Fruit fly (Drosophila melanogaster) whole organism, embryonic: Measurements from ENCODE around the gene spn-F.

Source experiments
- Bdp1 ChIP-seq: fragments of 200-800 bp; sonication (Bioruptor generic); optimal IDR thresholded peaks from 3 replicates; lab custom pipeline; 2016; ENCODE audit warnings: missing biosample characterization, missing genetic modification characterization
- Bteb2 ChIP-seq: fragments of 200-800 bp; sonication (Bioruptor generic); optimal IDR thresholded peaks from 2 replicates; lab custom pipeline; 2016; ENCODE audit warnings: missing biosample characterization, missing genetic modification characterization
- CG11696 ChIP-seq: fragments of 200-800 bp; sonication (Bioruptor generic); IDR thresholded peaks from 2 replicates; pipeline ENCODE4 v1.3.6; 2022; ENCODE audit warnings: missing biosample characterization, missing genetic modification characterization
- CG11723 ChIP-seq: fragments of 200-800 bp; sonication (Bioruptor generic); optimal IDR thresholded peaks from 2 replicates; lab custom pipeline; 2017; ENCODE audit warnings: missing biosample characterization, mild to moderate bottlenecking, missing genetic modification characterization
- CG12391 ChIP-seq: fragments of 200-800 bp; sonication (Bioruptor generic); optimal IDR thresholded peaks from 3 replicates; lab custom pipeline; 2018; ENCODE audit warnings: missing biosample characterization, mild to moderate bottlenecking, missing genetic modification characterization, moderate library complexity
- CG13287 ChIP-seq: fragments of 200-800 bp; sonication (Bioruptor generic); IDR thresholded peaks from 2 replicates; pipeline ENCODE4 v1.3.6; 2022; ENCODE audit warnings: missing biosample characterization, missing genetic modification characterization; ENCODE audit not compliant: partially characterized antibody
- CG13296 ChIP-seq: fragments of 200-800 bp; sonication (Bioruptor generic); optimal IDR thresholded peaks from 3 replicates; lab custom pipeline; 2018; ENCODE audit warnings: missing biosample characterization, mild to moderate bottlenecking, missing genetic modification characterization
- CG13624 ChIP-seq: fragments of 200-800 bp; sonication (Bioruptor generic); optimal IDR thresholded peaks from 2 replicates; lab custom pipeline; 2016; ENCODE audit warnings: missing biosample characterization, missing genetic modification characterization
- CG13775 ChIP-seq: fragments of 200-800 bp; sonication (Bioruptor generic); optimal IDR thresholded peaks from 3 replicates; lab custom pipeline; 2017; ENCODE audit warnings: missing biosample characterization, mild to moderate bottlenecking, missing genetic modification characterization
- CG13894 ChIP-seq: fragments of 200-800 bp; sonication (Bioruptor generic); optimal IDR thresholded peaks from 3 replicates; lab custom pipeline; 2018; ENCODE audit warnings: missing biosample characterization, mild to moderate bottlenecking, missing genetic modification characterization, moderate library complexity
- CG14860 ChIP-seq: fragments of 200-800 bp; sonication (Bioruptor generic); IDR thresholded peaks from 3 replicates; pipeline ENCODE4 v1.3.6; 2022; ENCODE audit warnings: missing biosample characterization, missing genetic modification characterization; ENCODE audit not compliant: partially characterized antibody
- CG14965 ChIP-seq: fragments of 200-800 bp; sonication (Bioruptor generic); optimal IDR thresholded peaks from 2 replicates; lab custom pipeline; 2016; ENCODE audit warnings: missing biosample characterization, missing genetic modification characterization, borderline replicate concordance
- CG15011 ChIP-seq: fragments of 200-800 bp; sonication (Bioruptor generic); optimal IDR thresholded peaks from 3 replicates; lab custom pipeline; 2018; ENCODE audit warnings: missing biosample characterization, mild to moderate bottlenecking, missing genetic modification characterization
- CG16813 ChIP-seq: fragments of 200-800 bp; sonication (Bioruptor generic); IDR thresholded peaks from 3 replicates; pipeline ENCODE4 v1.3.6; 2022; ENCODE audit warnings: missing biosample characterization, missing genetic modification characterization; ENCODE audit not compliant: partially characterized antibody
- CG17328 ChIP-seq: fragments of 200-800 bp; sonication (Bioruptor generic); IDR thresholded peaks from 2 replicates; pipeline ENCODE4 v1.3.6; 2022; ENCODE audit warnings: missing biosample characterization, missing genetic modification characterization
- CG17612 ChIP-seq: fragments of 200-800 bp; sonication (Bioruptor generic); IDR thresholded peaks from 2 replicates; pipeline ENCODE4 v1.3.6; 2022; ENCODE audit warnings: missing biosample characterization, missing genetic modification characterization
- CG2202 ChIP-seq: fragments of 200-800 bp; sonication (Bioruptor generic); optimal IDR thresholded peaks from 2 replicates; lab custom pipeline; 2018; ENCODE audit warnings: missing biosample characterization, mild to moderate bottlenecking, missing genetic modification characterization
- CG2678 ChIP-seq: fragments of 200-800 bp; sonication (Bioruptor generic); optimal IDR thresholded peaks from 3 replicates; lab custom pipeline; 2019; ENCODE audit warnings: missing biosample characterization, mild to moderate bottlenecking, missing genetic modification characterization, moderate library complexity
- CG32532 ChIP-seq: fragments of 200-800 bp; sonication (Bioruptor generic); IDR thresholded peaks from 2 replicates; pipeline ENCODE4 v1.3.6; 2022; ENCODE audit warnings: missing biosample characterization, missing genetic modification characterization
- CG33557 ChIP-seq: fragments of 200-800 bp; sonication (Bioruptor generic); optimal IDR thresholded peaks from 2 replicates; lab custom pipeline; 2019; ENCODE audit warnings: missing biosample characterization, mild to moderate bottlenecking, missing genetic modification characterization, moderate library complexity
- CG6791 ChIP-seq: fragments of 200-800 bp; sonication (Bioruptor generic); IDR thresholded peaks from 3 replicates; pipeline ENCODE4 v1.3.6; 2022; ENCODE audit warnings: missing biosample characterization, missing genetic modification characterization; ENCODE audit not compliant: partially characterized antibody
- CG7556 ChIP-seq: fragments of 200-800 bp; sonication (Bioruptor generic); optimal IDR thresholded peaks from 2 replicates; lab custom pipeline; 2017; ENCODE audit warnings: missing biosample characterization, mild to moderate bottlenecking, missing genetic modification characterization
- CG7928 ChIP-seq: fragments of 200-800 bp; sonication (Bioruptor generic); optimal IDR thresholded peaks from 2 replicates; lab custom pipeline; 2017; ENCODE audit warnings: missing biosample characterization, mild to moderate bottlenecking, missing genetic modification characterization
- CG9932 ChIP-seq: fragments of 200-800 bp; sonication (Bioruptor generic); IDR thresholded peaks from 2 replicates; pipeline ENCODE4 v1.3.6; 2022; ENCODE audit warnings: missing biosample characterization, missing genetic modification characterization
- D19A ChIP-seq: fragments of 200-800 bp; optimal IDR thresholded peaks from 3 replicates; lab custom pipeline; 2019; ENCODE audit warnings: missing biosample characterization, mild to moderate bottlenecking, missing genetic modification characterization, moderate library complexity
- Ets65A ChIP-seq: fragments of 200-800 bp; sonication (Bioruptor generic); peaks from one replicate; lab custom pipeline; 2016; ENCODE audit warnings: missing biosample characterization, missing genetic modification characterization
- Hey ChIP-seq: fragments of 200-800 bp; sonication (Bioruptor generic); optimal IDR thresholded peaks from 3 replicates; lab custom pipeline; 2018; ENCODE audit warnings: missing biosample characterization, mild to moderate bottlenecking, missing genetic modification characterization
- HmgD ChIP-seq: fragments of 200-800 bp; sonication (Bioruptor generic); optimal IDR thresholded peaks from 3 replicates; lab custom pipeline; 2016; ENCODE audit warnings: missing biosample characterization, missing genetic modification characterization
- HmgZ ChIP-seq: fragments of 200-800 bp; sonication (Bioruptor generic); optimal IDR thresholded peaks from 2 replicates; lab custom pipeline; 2018; ENCODE audit warnings: missing biosample characterization, mild to moderate bottlenecking, missing genetic modification characterization
- Hr51 ChIP-seq, 2 experiments: fragments of 200-800 bp; sonication (Bioruptor generic); optimal IDR thresholded peaks; 2 replicates in 1 of 2; 3 replicates in 1 of 2; lab custom pipeline; 2016 to 2018; ENCODE audit warnings: missing biosample characterization in 2 of 2, missing genetic modification characterization in 2 of 2, mild to moderate bottlenecking in 1 of 2, moderate library complexity in 1 of 2
- Kr ChIP-seq: fragments of 200-800 bp; sonication (Bioruptor generic); optimal IDR thresholded peaks from 2 replicates; lab custom pipeline; 2017; ENCODE audit warnings: missing biosample characterization, mild to moderate bottlenecking, missing genetic modification characterization
- MBD-R2 ChIP-seq: fragments of 200-800 bp; sonication (Bioruptor generic); IDR thresholded peaks from 2 replicates; pipeline ENCODE4 v1.3.6; 2022; ENCODE audit warnings: missing biosample characterization, missing genetic modification characterization
- MESR4 ChIP-seq: fragments of 200-800 bp; sonication (Bioruptor generic); optimal IDR thresholded peaks from 2 replicates; lab custom pipeline; 2018; ENCODE audit warnings: missing biosample characterization, mild to moderate bottlenecking, missing genetic modification characterization, moderate library complexity
- Rfx ChIP-seq: fragments of 200-800 bp; sonication (Bioruptor generic); IDR thresholded peaks from 2 replicates; pipeline ENCODE4 v1.3.6; 2022; ENCODE audit warnings: missing biosample characterization, missing genetic modification characterization
- Sox100B ChIP-seq: fragments of 200-800 bp; sonication (Bioruptor generic); optimal IDR thresholded peaks from 3 replicates; lab custom pipeline; 2018; ENCODE audit warnings: missing biosample characterization, mild to moderate bottlenecking, missing genetic modification characterization
- Xbp1 ChIP-seq: fragments of 200-800 bp; sonication (Bioruptor generic); optimal IDR thresholded peaks from 3 replicates; lab custom pipeline; 2016; ENCODE audit warnings: missing biosample characterization, mild to moderate bottlenecking, missing genetic modification characterization
- al ChIP-seq: fragments of 200-800 bp; sonication (Bioruptor generic); IDR thresholded peaks from 2 replicates; pipeline ENCODE4 v1.3.6; 2022; ENCODE audit warnings: missing biosample characterization, missing genetic modification characterization
- dimm ChIP-seq: fragments of 200-800 bp; sonication (Bioruptor generic); IDR thresholded peaks from 2 replicates; pipeline ENCODE4 v1.3.6; 2022; ENCODE audit warnings: missing biosample characterization, missing genetic modification characterization
- dmrt99B ChIP-seq: fragments of 200-800 bp; sonication (Bioruptor generic); optimal IDR thresholded peaks from 2 replicates; lab custom pipeline; 2018; ENCODE audit warnings: missing biosample characterization, mild to moderate bottlenecking, missing genetic modification characterization, moderate library complexity
- fru ChIP-seq: fragments of >200 bp; optimal IDR thresholded peaks from 2 replicates; lab custom pipeline; 2017
- gce ChIP-seq: fragments of 200-800 bp; sonication (Bioruptor generic); IDR thresholded peaks from 3 replicates; pipeline ENCODE4 v1.3.6; 2022; ENCODE audit warnings: missing biosample characterization, missing genetic modification characterization
- gfzf ChIP-seq: fragments of 200-800 bp; sonication (Bioruptor generic); optimal IDR thresholded peaks from 2 replicates; lab custom pipeline; 2016; ENCODE audit warnings: missing biosample characterization, mild to moderate bottlenecking, missing genetic modification characterization, moderate library complexity
- hb ChIP-seq: fragments of 200-800 bp; sonication (Bioruptor generic); IDR thresholded peaks from 3 replicates; pipeline ENCODE4 v1.3.6; 2022; ENCODE audit warnings: missing biosample characterization, missing genetic modification characterization; ENCODE audit not compliant: partially characterized antibody
- hkb ChIP-seq, 2 experiments: fragments of 200-800 bp in 1 of 2; fragments of >200 bp in 1 of 2; sonication (Bioruptor generic) in 1 of 2; IDR thresholded peaks in 1 of 2; optimal IDR thresholded peaks in 1 of 2; 2 replicates each; pipeline versions ENCODE4 v1.3.6 to Lab custom; 2017 to 2022; ENCODE audit warnings: missing biosample characterization in 1 of 2, missing genetic modification characterization in 1 of 2
- ind ChIP-seq: fragments of 200-800 bp; sonication (Bioruptor generic); optimal IDR thresholded peaks from 3 replicates; lab custom pipeline; 2016; ENCODE audit warnings: missing biosample characterization, missing genetic modification characterization
- nerfin-2 ChIP-seq: fragments of 200-800 bp; sonication (Bioruptor generic); IDR thresholded peaks from 2 replicates; pipeline ENCODE4 v1.3.6; 2022; ENCODE audit warnings: missing biosample characterization, missing genetic modification characterization; ENCODE audit not compliant: partially characterized antibody
- scrt ChIP-seq: fragments of 200-800 bp; sonication (Bioruptor generic); optimal IDR thresholded peaks from 2 replicates; lab custom pipeline; 2018; ENCODE audit warnings: missing biosample characterization, mild to moderate bottlenecking, missing genetic modification characterization, moderate library complexity
- shn ChIP-seq: fragments of 200-800 bp; sonication (Bioruptor generic); optimal IDR thresholded peaks from 3 replicates; lab custom pipeline; 2016; ENCODE audit warnings: missing biosample characterization, missing genetic modification characterization
- tio ChIP-seq: fragments of 200-800 bp; sonication (Bioruptor generic); optimal IDR thresholded peaks from 2 replicates; lab custom pipeline; 2017; ENCODE audit warnings: missing biosample characterization, missing genetic modification characterization, inconsistent platforms
- zen ChIP-seq: fragments of 200-800 bp; sonication (Bioruptor generic); optimal IDR thresholded peaks from 3 replicates; lab custom pipeline; 2018; ENCODE audit warnings: missing biosample characterization, mild to moderate bottlenecking, missing genetic modification characterization, moderate library complexity

The spn-F gene

DNA sequence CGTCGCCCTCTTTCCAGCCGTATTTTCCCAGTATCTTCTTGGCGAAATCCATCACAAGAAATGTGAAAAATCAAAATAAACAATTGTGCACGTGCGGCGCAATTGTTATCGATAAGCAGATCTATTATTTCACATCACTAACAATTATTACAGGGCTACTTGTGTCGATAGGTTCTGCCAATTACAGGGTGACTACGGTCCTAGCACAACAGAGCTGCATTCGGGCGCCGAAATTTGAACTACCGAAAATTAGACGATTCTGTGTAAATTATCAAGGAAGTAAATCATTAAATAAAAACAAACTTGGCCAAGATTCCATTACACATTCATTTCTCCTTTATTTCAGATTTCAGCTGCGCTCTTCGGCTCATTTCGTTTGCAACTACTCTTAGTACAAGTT is 39.1 kb upstream of the spn-F start, which contains the start of gene CG15561 (continued):
- TF ChIP-seq CG7928 (GFP tag; lab: Kevin White, UChicago) = peak; percentile 69
- no peak for TF ChIP-seq Rfx (GFP tag; lab: Robert Waterston, UW)
- no peak for TF ChIP-seq al (GFP tag; lab: Robert Waterston, UW)
- no peak for TF ChIP-seq CG13287 (GFP tag; lab: Robert Waterston, UW)
- no peak for TF ChIP-seq CG11723 (GFP tag; lab: Kevin White, UChicago)
- TF ChIP-seq Hr51 (GFP tag; optimal IDR thresholded peaks at IDR 0.05; lab: Kevin White, UChicago) = peak in 1 of 2 experiments; percentile 37
- TF ChIP-seq CG15011 (GFP tag; lab: Kevin White, UChicago) = no peak
- TF ChIP-seq CG11696 (GFP tag; lab: Robert Waterston, UW) = no peak
- TF ChIP-seq Kr (GFP tag; lab: Kevin White, UChicago) = no peak
- TF ChIP-seq CG33557 (GFP tag; lab: Kevin White, UChicago) = peak; percentile 66
- TF ChIP-seq CG13775 (GFP tag; lab: Kevin White, UChicago) = peak; percentile 6
- TF ChIP-seq CG14860 (GFP tag; lab: Robert Waterston, UW) = no peak
- no peak for TF ChIP-seq CG16813 (GFP tag; lab: Robert Waterston, UW)
- TF ChIP-seq CG17612 (GFP tag; lab: Robert Waterston, UW) = no peak
- TF ChIP-seq MBD-R2 (GFP tag; lab: Robert Waterston, UW) = no peak
- TF ChIP-seq zen (tag; lab: Kevin White, UChicago) = peak; percentile 43
- TF ChIP-seq CG2678 (tag; lab: Kevin White, UChicago) = no peak
- TF ChIP-seq nerfin-2 (GFP tag; lab: Robert Waterston, UW) = no peak
- TF ChIP-seq Bteb2 = no peak
- TF ChIP-seq Bdp1 = peak; percentile 50
- TF ChIP-seq MESR4 (GFP tag; lab: Kevin White, UChicago) = peak; percentile 59
- no peak for TF ChIP-seq CG9932 (GFP tag; lab: Robert Waterston, UW)
- peak; percentile 42 for TF ChIP-seq CG13296
- no peak for TF ChIP-seq hkb (optimal IDR thresholded peaks at IDR 0.05; lab: Kevin White, UChicago)
- TF ChIP-seq hkb (GFP tag; IDR thresholded peaks at IDR 0.05; lab: Robert Waterston, UW) = no peak
- peak; percentile 81 for TF ChIP-seq HmgZ (tag; lab: Kevin White, UChicago)
- TF ChIP-seq Ets65A (GFP tag; lab: Kevin White, UChicago) = peak; percentile 91
- TF ChIP-seq Xbp1 = peak; percentile 30
- TF ChIP-seq Sox100B = no peak
- peak; percentile 70 for TF ChIP-seq CG13624 (GFP tag; lab: Kevin White, UChicago)
- no peak for TF ChIP-seq shn
- peak; percentile 33 for TF ChIP-seq CG12391 (tag; lab: Kevin White, UChicago)
- no peak for TF ChIP-seq D19A (tag; lab: Kevin White, UChicago)
- no peak for TF ChIP-seq fru (lab: Kevin White, UChicago)
- peak; percentile 42 for TF ChIP-seq gfzf (GFP tag; lab: Kevin White, UChicago)
- peak; percentile 0 for TF ChIP-seq HmgD (GFP tag; lab: Kevin White, UChicago)
- TF ChIP-seq dmrt99B (tag; lab: Kevin White, UChicago) = no peak
- TF ChIP-seq CG6791 (GFP tag; lab: Robert Waterston, UW) = no peak
- no peak for TF ChIP-seq CG17328 (GFP tag; lab: Robert Waterston, UW)
- no peak for TF ChIP-seq dimm (GFP tag; lab: Robert Waterston, UW)
- no peak for TF ChIP-seq tio
- peak; percentile 80 for TF ChIP-seq CG13894 (tag; lab: Kevin White, UChicago)
- peak; percentile 23 for TF ChIP-seq CG2202 (tag; lab: Kevin White, UChicago)
- no peak for TF ChIP-seq CG32532
- no peak for TF ChIP-seq scrt (GFP tag; lab: Kevin White, UChicago)
- TF ChIP-seq hb = no peak
- peak; percentile 6 for TF ChIP-seq Hey (tag; lab: Kevin White, UChicago)
- TF ChIP-seq CG14965 (GFP tag; lab: Kevin White, UChicago) = no peak
- no peak for TF ChIP-seq gce
- no peak for TF ChIP-seq CG7556 (GFP tag; lab: Kevin White, UChicago)
- no peak for TF ChIP-seq ind (GFP tag; lab: Kevin White, UChicago)
